Worm (Caenorhabditis elegans) whole organism, L4/young adult: ENCODE results near the gene F19G12.4.

Experiments
- W03F9.2 ChIP-seq: fragments of 150-350 bp; optimal IDR thresholded peaks from 2 replicates; lab custom pipeline; 2014; ENCODE audit warnings: missing biosample characterization, missing genetic modification characterization
- dao-5 ChIP-seq: sonication (generic microtip); optimal IDR thresholded peaks from 2 replicates; lab custom pipeline; 2016; ENCODE audit warnings: missing genotype, missing genetic modification characterization, moderate library complexity, missing compliant biosample characterization
- him-1 ChIP-seq: sonication (generic microtip); optimal IDR thresholded peaks from 2 replicates; lab custom pipeline; 2016; ENCODE audit warnings: missing genotype, missing genetic modification reagents, missing genetic modification characterization, missing compliant biosample characterization

DNA sequence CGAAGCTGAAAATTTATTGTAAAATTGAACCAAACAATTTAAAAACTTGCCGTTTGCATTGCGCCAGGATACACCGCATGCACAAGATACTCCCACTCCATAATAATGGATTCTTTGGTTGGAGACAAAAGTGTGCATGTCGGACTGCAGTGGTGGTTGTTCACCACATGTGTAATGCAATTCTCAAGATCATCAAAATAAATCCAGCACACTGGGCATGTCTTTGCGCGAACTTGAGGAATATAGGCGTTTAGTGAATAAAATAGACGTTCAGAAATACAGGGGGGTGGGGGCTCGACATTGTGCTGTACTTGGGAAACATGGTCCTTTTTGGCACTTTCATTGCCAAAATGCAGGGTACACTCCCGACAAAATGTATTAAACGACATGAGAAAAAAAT is 9.3 kb downstream of the F19G12.4 start, which contains the start of gene F19G12.11:
- TF ChIP-seq him-1 (no peak), W03F9.2 (tag; lab: Kevin White, UChicago) (no peak), dao-5 (tag; lab: Kevin White, UChicago) (no peak)
